Fruit fly (Drosophila melanogaster): ENCODE measurements around the gene Polr3C.

DNA sequence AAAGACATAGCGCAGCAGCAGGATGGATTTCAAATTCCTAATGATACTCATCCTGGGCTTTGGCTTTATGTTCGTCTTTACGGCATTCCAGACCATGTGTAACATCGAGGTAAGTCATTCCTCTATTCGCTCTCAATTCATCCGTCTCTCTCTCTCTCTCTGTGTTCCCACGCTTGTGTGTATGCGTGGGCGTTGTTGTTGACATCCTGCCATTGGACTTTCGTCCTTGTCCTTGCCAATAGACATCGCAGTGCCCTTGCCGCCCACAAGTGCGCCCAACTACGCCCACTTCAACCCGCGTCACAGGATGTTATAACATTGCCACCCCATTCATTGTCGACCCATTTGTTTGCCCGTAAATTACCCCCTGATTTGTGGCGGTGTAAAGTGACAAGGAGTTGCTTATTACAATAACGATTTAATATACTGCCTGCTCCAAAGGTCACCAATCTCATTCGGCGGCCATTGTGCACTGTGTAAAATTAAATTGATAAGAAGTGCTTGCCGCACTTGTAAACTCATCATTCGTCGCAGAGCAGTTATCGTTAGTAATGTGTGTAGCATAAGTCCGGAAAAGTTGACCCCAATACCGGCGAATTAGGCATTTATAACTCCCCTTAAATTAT is 10.5 kb upstream of the Polr3C start:
- TF ChIP-seq CG4496 (GFP tag; IDR thresholded peaks at IDR 0.05), result no peak; the same call in 2 of the 3 replicates
- no peak for TF ChIP-seq CG34367 (tag; optimal IDR thresholded peaks at IDR 0.05)
- TF ChIP-seq CG15710 (tag; optimal IDR thresholded peaks at IDR 0.05), result no peak

All from whole organism, pupa.